Fruit fly (Drosophila melanogaster) whole organism, embryonic: ENCODE data around the gene CG18171.

Experiments
- Aef1 ChIP-seq: fragments of 200-800 bp; sonication (Bioruptor generic); IDR thresholded peaks from 3 replicates; pipeline ENCODE4 v1.3.6; 2022; ENCODE audit warnings: missing biosample characterization, missing genetic modification characterization
- B-H2 ChIP-seq: fragments of 200-800 bp; sonication (Bioruptor generic); optimal IDR thresholded peaks from 2 replicates; lab custom pipeline; 2018; ENCODE audit warnings: missing biosample characterization, mild to moderate bottlenecking, missing genetic modification characterization
- C15 ChIP-seq: fragments of 200-800 bp; sonication (Bioruptor generic); IDR thresholded peaks from 3 replicates; pipeline ENCODE4 v1.3.6; 2022; ENCODE audit warnings: missing biosample characterization, missing genetic modification characterization
- CG10147 ChIP-seq: fragments of 200-800 bp; sonication (Bioruptor generic); optimal IDR thresholded peaks from 2 replicates; lab custom pipeline; 2019; ENCODE audit warnings: missing biosample characterization, mild to moderate bottlenecking, missing genetic modification characterization, moderate library complexity
- CG10462 ChIP-seq: fragments of 200-800 bp; sonication (Bioruptor generic); optimal IDR thresholded peaks from 2 replicates; lab custom pipeline; 2016; ENCODE audit warnings: missing biosample characterization, missing genetic modification characterization
- CG12104 ChIP-seq: fragments of 200-800 bp; sonication (Bioruptor generic); optimal IDR thresholded peaks from 3 replicates; lab custom pipeline; 2016; ENCODE audit warnings: missing biosample characterization, missing genetic modification characterization
- CG13775 ChIP-seq: fragments of 200-800 bp; sonication (Bioruptor generic); optimal IDR thresholded peaks from 3 replicates; lab custom pipeline; 2017; ENCODE audit warnings: missing biosample characterization, mild to moderate bottlenecking, missing genetic modification characterization
- CG15269 ChIP-seq: fragments of 200-800 bp; sonication (Bioruptor generic); optimal IDR thresholded peaks from 2 replicates; lab custom pipeline; 2018; ENCODE audit warnings: missing biosample characterization, mild to moderate bottlenecking, missing genetic modification characterization, moderate library complexity
- CG17186 ChIP-seq: fragments of 200-800 bp; sonication (Bioruptor generic); optimal IDR thresholded peaks from 3 replicates; lab custom pipeline; 2017; ENCODE audit warnings: missing biosample characterization, missing genetic modification reagents, missing genetic modification characterization
- CG17361 ChIP-seq: fragments of 200-800 bp; sonication (Bioruptor generic); IDR thresholded peaks from 3 replicates; pipeline ENCODE4 v1.3.6; 2022; ENCODE audit warnings: missing biosample characterization, missing genetic modification characterization
- CG17385 ChIP-seq: fragments of 200-800 bp; sonication (Bioruptor generic); optimal IDR thresholded peaks from 3 replicates; lab custom pipeline; 2018; ENCODE audit warnings: missing biosample characterization, mild to moderate bottlenecking, missing genetic modification characterization
- CG2678 ChIP-seq: fragments of 200-800 bp; sonication (Bioruptor generic); optimal IDR thresholded peaks from 3 replicates; lab custom pipeline; 2019; ENCODE audit warnings: missing biosample characterization, mild to moderate bottlenecking, missing genetic modification characterization, moderate library complexity
- CG3838 ChIP-seq: fragments of 200-800 bp; sonication (Bioruptor generic); optimal IDR thresholded peaks from 3 replicates; lab custom pipeline; 2016; ENCODE audit warnings: missing biosample characterization, missing genetic modification characterization
- CG6683 ChIP-seq: fragments of 200-800 bp; sonication (Bioruptor generic); optimal IDR thresholded peaks from 2 replicates; lab custom pipeline; 2017; ENCODE audit warnings: missing biosample characterization, mild to moderate bottlenecking, missing genetic modification characterization, missing genetic modification reagents
- CG7745 ChIP-seq: fragments of 200-800 bp; sonication (Bioruptor generic); optimal IDR thresholded peaks from 2 replicates; lab custom pipeline; 2018; ENCODE audit warnings: missing biosample characterization, mild to moderate bottlenecking, missing genetic modification characterization, moderate library complexity
- CG9817 ChIP-seq: fragments of 200-800 bp; sonication (Bioruptor generic); optimal IDR thresholded peaks from 2 replicates; lab custom pipeline; 2018; ENCODE audit warnings: missing biosample characterization, mild to moderate bottlenecking, missing genetic modification characterization, moderate library complexity
- D ChIP-seq, 2 experiments: fragments of 200-800 bp in 1 of 2; fragments of >200 bp in 1 of 2; sonication (Bioruptor generic) in 1 of 2; optimal IDR thresholded peaks; 2 replicates in 1 of 2; 3 replicates in 1 of 2; lab custom pipeline; 2017; ENCODE audit warnings: mild to moderate bottlenecking in 1 of 2, missing biosample characterization in 1 of 2, missing genetic modification characterization in 1 of 2, missing genetic modification reagents in 1 of 2
- Dad ChIP-seq: fragments of 200-800 bp; sonication (Bioruptor generic); optimal IDR thresholded peaks from 3 replicates; lab custom pipeline; 2016; ENCODE audit warnings: missing biosample characterization, missing genetic modification characterization
- Dref ChIP-seq: fragments of 200-800 bp; sonication (Bioruptor generic); IDR thresholded peaks from 2 replicates; pipeline ENCODE4 v1.3.6; 2022; ENCODE audit warnings: missing biosample characterization, missing genetic modification characterization
- Gug ChIP-seq: fragments of 200-800 bp; sonication (Bioruptor generic); IDR thresholded peaks from 4 replicates; pipeline ENCODE4 v1.3.6; 2022; ENCODE audit warnings: missing biosample characterization, missing genetic modification characterization
- H15 ChIP-seq: fragments of 200-800 bp; sonication (Bioruptor generic); IDR thresholded peaks from 3 replicates; pipeline ENCODE4 v1.3.6; 2022; ENCODE audit warnings: missing biosample characterization, missing genetic modification characterization
- H2.0 ChIP-seq: fragments of 200-800 bp; sonication (Bioruptor generic); IDR thresholded peaks from 2 replicates; pipeline ENCODE4 v1.3.6; 2022; ENCODE audit warnings: missing biosample characterization, missing genetic modification characterization
- Meics ChIP-seq: fragments of 200-800 bp; sonication (Bioruptor generic); optimal IDR thresholded peaks from 2 replicates; lab custom pipeline; 2017; ENCODE audit warnings: missing biosample characterization, mild to moderate bottlenecking, missing genetic modification characterization
- NC2α ChIP-seq: fragments of 200-800 bp; sonication (Bioruptor generic); optimal IDR thresholded peaks from 2 replicates; lab custom pipeline; 2016; ENCODE audit warnings: missing biosample characterization, missing genetic modification characterization
- Oli ChIP-seq: fragments of 200-800 bp; sonication (Bioruptor generic); optimal IDR thresholded peaks from 2 replicates; lab custom pipeline; 2018; ENCODE audit warnings: missing biosample characterization, mild to moderate bottlenecking, missing genetic modification characterization, moderate library complexity
- Sry-δ ChIP-seq: fragments of 200-800 bp; sonication (Bioruptor generic); optimal IDR thresholded peaks from 2 replicates; lab custom pipeline; 2016; ENCODE audit warnings: missing biosample characterization, missing genetic modification characterization
- Taf1 ChIP-seq: fragments of 200-800 bp; sonication (Bioruptor generic); IDR thresholded peaks from 2 replicates; pipeline ENCODE4 v1.3.6; 2022; ENCODE audit warnings: missing biosample characterization, missing genetic modification characterization
- Usf ChIP-seq: fragments of 200-800 bp; sonication (Bioruptor generic); optimal IDR thresholded peaks from 2 replicates; lab custom pipeline; 2017; ENCODE audit warnings: missing genotype, missing biosample characterization, missing genetic modification characterization
- Xbp1 ChIP-seq: fragments of 200-800 bp; sonication (Bioruptor generic); optimal IDR thresholded peaks from 3 replicates; lab custom pipeline; 2016; ENCODE audit warnings: missing biosample characterization, mild to moderate bottlenecking, missing genetic modification characterization
- bcd ChIP-seq: fragments of 200-800 bp; sonication (Bioruptor generic); optimal IDR thresholded peaks from 2 replicates; lab custom pipeline; 2017; ENCODE audit warnings: missing biosample characterization, mild to moderate bottlenecking, missing genetic modification characterization
- btn ChIP-seq: fragments of 200-800 bp; sonication (Bioruptor generic); optimal IDR thresholded peaks from 2 replicates; lab custom pipeline; 2016; ENCODE audit warnings: missing biosample characterization, missing genetic modification characterization
- cad ChIP-seq: fragments of >200 bp; optimal IDR thresholded peaks from 2 replicates; lab custom pipeline; 2017; ENCODE audit warnings: missing biosample characterization, missing genetic modification characterization
- chinmo ChIP-seq: fragments of 200-800 bp; sonication (Bioruptor generic); IDR thresholded peaks from 4 replicates; pipeline ENCODE4 v1.3.6; 2022; ENCODE audit warnings: missing biosample characterization, missing genetic modification characterization; ENCODE audit not compliant: partially characterized antibody
- disco-r ChIP-seq: fragments of 200-800 bp; sonication (Bioruptor generic); optimal IDR thresholded peaks from 2 replicates; lab custom pipeline; 2016; ENCODE audit warnings: missing biosample characterization, missing genetic modification characterization
- dmrt99B ChIP-seq: fragments of 200-800 bp; sonication (Bioruptor generic); optimal IDR thresholded peaks from 2 replicates; lab custom pipeline; 2018; ENCODE audit warnings: missing biosample characterization, mild to moderate bottlenecking, missing genetic modification characterization, moderate library complexity
- en ChIP-seq: fragments of 200-800 bp; sonication (Bioruptor generic); optimal IDR thresholded peaks from 2 replicates; lab custom pipeline; 2016; ENCODE audit warnings: missing biosample characterization, missing genetic modification characterization
- esg ChIP-seq: fragments of 200-800 bp; sonication (Bioruptor generic); conservative IDR thresholded peaks from 2 replicates; pipeline ENCODE4 v1.3.6; 2022; ENCODE audit warnings: missing biosample characterization, missing genetic modification characterization
- fd3F ChIP-seq: fragments of 200-800 bp; sonication (Bioruptor generic); optimal IDR thresholded peaks from 2 replicates; lab custom pipeline; 2018; ENCODE audit warnings: missing biosample characterization, mild to moderate bottlenecking, missing genetic modification characterization, moderate library complexity
- gcm ChIP-seq: fragments of 200-800 bp; sonication (Bioruptor generic); optimal IDR thresholded peaks from 2 replicates; lab custom pipeline; 2019; ENCODE audit warnings: missing biosample characterization, mild to moderate bottlenecking, missing genetic modification characterization, moderate library complexity
- gsb-n ChIP-seq: fragments of 200-800 bp; sonication (Bioruptor generic); optimal IDR thresholded peaks from 3 replicates; lab custom pipeline; 2018; ENCODE audit warnings: missing biosample characterization, mild to moderate bottlenecking, missing genetic modification characterization
- tgo ChIP-seq: fragments of 200-800 bp; sonication (Bioruptor generic); IDR thresholded peaks from 3 replicates; pipeline ENCODE4 v1.3.6; 2022; ENCODE audit warnings: missing biosample characterization, missing genetic modification characterization
- twi ChIP-seq: fragments of 200-800 bp; optimal IDR thresholded peaks from 2 replicates; lab custom pipeline; 2019; ENCODE audit warnings: missing biosample characterization, mild to moderate bottlenecking, missing genetic modification characterization, moderate library complexity
- vfl ChIP-seq: fragments of 200-800 bp; sonication (Bioruptor generic); optimal IDR thresholded peaks from 2 replicates; lab custom pipeline; 2016; ENCODE audit warnings: missing biosample characterization, missing genetic modification characterization
- vvl ChIP-seq: fragments of 200-800 bp; sonication (Bioruptor generic); IDR thresholded peaks from 2 replicates; pipeline ENCODE4 v1.3.6; 2022; ENCODE audit warnings: missing biosample characterization, missing genetic modification characterization
- wdn ChIP-seq: fragments of 200-800 bp; sonication (Bioruptor generic); IDR thresholded peaks from 2 replicates; pipeline ENCODE4 v1.3.6; 2022; ENCODE audit warnings: missing biosample characterization, missing genetic modification characterization

CG18171 gene

dm6 chr3L:1741107-1741506, 18.2 kb upstream of the CG18171 start (continued):
- TF ChIP-seq CG10462 (GFP tag; lab: Kevin White, UChicago) (no peak), Aef1 (no peak), CG17385 (GFP tag; lab: Kevin White, UChicago) (no peak), Xbp1 (GFP tag; lab: Kevin White, UChicago) (no peak), CG17361 (GFP tag; lab: Robert Waterston, UW) (peak; percentile 33; the same call in 1 of the 3 replicates), disco-r (GFP tag; lab: Kevin White, UChicago) (no peak), dmrt99B (tag; lab: Kevin White, UChicago) (peak; percentile 53), vfl (GFP tag; lab: Kevin White, UChicago) (no peak), Taf1 (GFP tag; lab: Robert Waterston, UW) (no peak), en (GFP tag; lab: Kevin White, UChicago) (no peak), CG17186 (GFP tag; lab: Kevin White, UChicago) (no peak), vvl (GFP tag; lab: Robert Waterston, UW) (no peak), CG9817 (no peak), Dref (GFP tag; lab: Robert Waterston, UW) (no peak), btn (GFP tag; lab: Kevin White, UChicago) (no peak), D (optimal IDR thresholded peaks at IDR 0.05; lab: Kevin White, UChicago) (no peak), D (GFP tag; optimal IDR thresholded peaks at IDR 0.05; lab: Kevin White, UChicago) (no peak), CG3838 (GFP tag; lab: Kevin White, UChicago) (no peak), Gug (no peak; the same call in 3 of the 4 replicates), B-H2 (GFP tag; lab: Kevin White, UChicago) (no peak), chinmo (GFP tag; lab: Robert Waterston, UW) (no peak), Oli (peak; percentile 45), twi (tag; lab: Kevin White, UChicago) (no peak), CG7745 (tag; lab: Kevin White, UChicago) (no peak), CG6683 (GFP tag; lab: Kevin White, UChicago) (no peak), fd3F (GFP tag; lab: Kevin White, UChicago) (peak; percentile 14), NC2α (GFP tag; lab: Kevin White, UChicago) (no peak), esg (GFP tag; lab: Robert Waterston, UW) (0 out of 2 replicates have a peak, but pooled peaks have one; percentile 13), Dad (GFP tag; lab: Kevin White, UChicago) (no peak), H2.0 (no peak), CG2678 (tag; lab: Kevin White, UChicago) (peak; percentile 13), C15 (no peak), Sry-δ (GFP tag; lab: Kevin White, UChicago) (no peak), gsb-n (tag; lab: Kevin White, UChicago) (no peak), wdn (GFP tag; lab: Robert Waterston, UW) (no peak), cad (no peak), CG13775 (no peak), CG15269 (tag; lab: Kevin White, UChicago) (peak; percentile 13), Usf (GFP tag; lab: Kevin White, UChicago) (no peak), H15 (no peak), tgo (no peak; the same call in 2 of the 3 replicates), CG10147 (GFP tag; lab: Kevin White, UChicago) (no peak), gcm (no peak), Meics (no peak), bcd (GFP tag; lab: Kevin White, UChicago) (no peak), CG12104 (no peak)
